Fruit fly (Drosophila melanogaster) whole organism, wandering third instar larva: ENCODE results near the gene CG6465.

Experiments
- Abd-B ChIP-seq: fragments of >200 bp; optimal IDR thresholded peaks from 2 replicates; lab custom pipeline; 2017; ENCODE audit warnings: missing biosample characterization, missing genetic modification characterization
- CG32264 ChIP-seq: fragments of 200-800 bp; sonication (Bioruptor generic); optimal IDR thresholded peaks from 2 replicates; lab custom pipeline; 2016; ENCODE audit warnings: missing biosample characterization, missing genetic modification characterization
- CG9705 ChIP-seq: fragments of 200-800 bp; sonication (Bioruptor generic); optimal IDR thresholded peaks from 2 replicates; lab custom pipeline; 2018; ENCODE audit warnings: missing biosample characterization, mild to moderate bottlenecking, missing genetic modification characterization
- CrebA ChIP-seq: fragments of 200-800 bp; sonication (Bioruptor generic); optimal IDR thresholded peaks from 2 replicates; lab custom pipeline; 2016; ENCODE audit warnings: missing biosample characterization, mild to moderate bottlenecking, missing genetic modification characterization, borderline replicate concordance
- Dfd ChIP-seq: fragments of >200 bp; optimal IDR thresholded peaks from 2 replicates; lab custom pipeline; 2017; ENCODE audit warnings: missing biosample characterization, missing genetic modification characterization
- Dif ChIP-seq: fragments of 200-275, 200-300 bp; sonication (Bioruptor generic); optimal IDR thresholded peaks from 2 replicates; lab custom pipeline; 2018; ENCODE audit warnings: missing biosample characterization, missing genetic modification characterization; ENCODE audit not compliant: partially characterized antibody
- GATAd ChIP-seq: sonication (Bioruptor generic); optimal IDR thresholded peaks from 2 replicates; lab custom pipeline; 2016; ENCODE audit warnings: missing biosample characterization, missing genetic modification characterization
- HLH106 ChIP-seq: fragments of 200-800 bp; optimal IDR thresholded peaks from 3 replicates; lab custom pipeline; 2019; ENCODE audit warnings: missing biosample characterization, mild to moderate bottlenecking, missing genetic modification characterization, moderate library complexity
- Hnf4 ChIP-seq: fragments of 200-800 bp; sonication (Bioruptor generic); optimal IDR thresholded peaks from 2 replicates; lab custom pipeline; 2016; ENCODE audit warnings: missing biosample characterization, mild to moderate bottlenecking, missing genetic modification characterization
- Hr78 ChIP-seq: fragments of >200 bp; optimal IDR thresholded peaks from 2 replicates; lab custom pipeline; 2017; ENCODE audit warnings: missing biosample characterization, missing genetic modification characterization
- Hr83 ChIP-seq: fragments of 200-300 bp; sonication (Bioruptor generic); optimal IDR thresholded peaks from 2 replicates; lab custom pipeline; 2016; ENCODE audit warnings: missing biosample characterization, mild to moderate bottlenecking, missing genetic modification characterization, moderate library complexity; ENCODE audit not compliant: poor library complexity, severe bottlenecking
- Jra ChIP-seq: sonication (Bioruptor generic); optimal IDR thresholded peaks from 2 replicates; lab custom pipeline; 2016; ENCODE audit warnings: missing biosample characterization, missing genetic modification characterization
- Mio ChIP-seq: sonication (Bioruptor generic); optimal IDR thresholded peaks from 2 replicates; lab custom pipeline; 2016; ENCODE audit warnings: missing biosample characterization, missing genetic modification characterization
- Myc ChIP-seq: fragments of >200 bp; optimal IDR thresholded peaks from 2 replicates; lab custom pipeline; 2017
- N ChIP-seq: fragments of >200 bp; optimal IDR thresholded peaks from 2 replicates; lab custom pipeline; 2018; ENCODE audit warnings: missing biosample characterization, missing external identifiers, missing genetic modification characterization
- OdsH ChIP-seq: fragments of 200-800 bp; sonication (Bioruptor generic); optimal IDR thresholded peaks from 2 replicates; lab custom pipeline; 2016; ENCODE audit warnings: missing biosample characterization, mild to moderate bottlenecking, missing genetic modification characterization
- Rel ChIP-seq, 2 experiments: fragments of 200-800 bp; sonication (Bioruptor generic) in 1 of 2; optimal IDR thresholded peaks; 2 replicates in 1 of 2; 3 replicates in 1 of 2; lab custom pipeline; 2016 to 2019; ENCODE audit warnings: mild to moderate bottlenecking in 2 of 2, missing biosample characterization in 2 of 2, missing genetic modification characterization in 2 of 2, moderate library complexity in 1 of 2
- Sp1 ChIP-seq: fragments of 200-800 bp; sonication (Bioruptor generic); optimal IDR thresholded peaks from 3 replicates; lab custom pipeline; 2019; ENCODE audit warnings: missing biosample characterization, mild to moderate bottlenecking, missing genetic modification characterization, moderate library complexity
- Vsx2 ChIP-seq: fragments of 200-300, 225-300 bp; sonication (Bioruptor generic); optimal IDR thresholded peaks from 2 replicates; lab custom pipeline; 2018; ENCODE audit warnings: missing biosample characterization, missing genetic modification characterization; ENCODE audit not compliant: partially characterized antibody
- br ChIP-seq: fragments of 200-800 bp; sonication (Bioruptor generic); optimal IDR thresholded peaks from 2 replicates; lab custom pipeline; 2016; ENCODE audit warnings: missing biosample characterization, missing genetic modification characterization
- brk ChIP-seq: fragments of 200-800 bp; sonication (Bioruptor generic); optimal IDR thresholded peaks from 2 replicates; lab custom pipeline; 2016; ENCODE audit warnings: missing biosample characterization, mild to moderate bottlenecking, missing genetic modification characterization
- dl ChIP-seq, 2 experiments: fragments of 175-275, 200-275 bp in 1 of 2; fragments of 200-275 bp in 1 of 2; sonication (Bioruptor generic); optimal IDR thresholded peaks; lab custom pipeline; 2018; ENCODE audit warnings: mild to moderate bottlenecking in 2 of 2, missing biosample characterization in 2 of 2, missing genetic modification characterization in 2 of 2, moderate library complexity in 2 of 2; ENCODE audit not compliant: partially characterized antibody in 2 of 2, insufficient read depth in 1 of 2
- dmrt93B ChIP-seq: fragments of 200-800 bp; sonication (Bioruptor generic); optimal IDR thresholded peaks from 2 replicates; lab custom pipeline; 2018; ENCODE audit warnings: missing biosample characterization, mild to moderate bottlenecking, missing genetic modification characterization
- dsf ChIP-seq: sonication (Bioruptor generic); optimal IDR thresholded peaks from 2 replicates; lab custom pipeline; 2016; ENCODE audit warnings: missing biosample characterization, missing genetic modification characterization, borderline replicate concordance
- ey ChIP-seq: fragments of 200-800 bp; sonication (Bioruptor generic); optimal IDR thresholded peaks from 2 replicates; lab custom pipeline; 2016; ENCODE audit warnings: missing biosample characterization, missing genetic modification characterization
- foxo ChIP-seq, 2 experiments: fragments of 200-800 bp; sonication (Bioruptor generic); optimal IDR thresholded peaks; 2 replicates in 1 of 2; 3 replicates in 1 of 2; lab custom pipeline; 2016 to 2017; ENCODE audit warnings: missing biosample characterization in 2 of 2, missing genetic modification characterization in 2 of 2
- fru ChIP-seq: fragments of 200-800 bp; sonication (Bioruptor generic); optimal IDR thresholded peaks from 3 replicates; lab custom pipeline; 2016; ENCODE audit warnings: missing biosample characterization, mild to moderate bottlenecking, missing genetic modification characterization
- h ChIP-seq: fragments of 200-800 bp; sonication (Bioruptor generic); optimal IDR thresholded peaks from 3 replicates; lab custom pipeline; 2016; ENCODE audit warnings: missing biosample characterization, mild to moderate bottlenecking, missing genetic modification characterization
- jim ChIP-seq: fragments of 175-275, 200-325 bp; sonication (Bioruptor generic); optimal IDR thresholded peaks from 2 replicates; lab custom pipeline; 2016; ENCODE audit warnings: missing biosample characterization, mild to moderate bottlenecking, missing genetic modification characterization
- lola ChIP-seq: fragments of >200 bp; optimal IDR thresholded peaks from 2 replicates; lab custom pipeline; 2017; ENCODE audit warnings: missing biosample characterization, missing genetic modification characterization
- pan ChIP-seq: fragments of >200 bp; optimal IDR thresholded peaks from 2 replicates; lab custom pipeline; 2017
- psq ChIP-seq: fragments of 200-800 bp; sonication (Bioruptor generic); optimal IDR thresholded peaks from 3 replicates; lab custom pipeline; 2017; ENCODE audit warnings: missing biosample characterization, mild to moderate bottlenecking, missing genetic modification characterization, moderate library complexity
- rgr ChIP-seq: fragments of 200-800 bp; sonication (Bioruptor generic); optimal IDR thresholded peaks from 3 replicates; lab custom pipeline; 2016; ENCODE audit warnings: missing biosample characterization, mild to moderate bottlenecking, missing genetic modification characterization
- sage ChIP-seq: fragments of 200-800 bp; sonication (Bioruptor generic); optimal IDR thresholded peaks from 2 replicates; lab custom pipeline; 2016; ENCODE audit warnings: missing biosample characterization, mild to moderate bottlenecking, missing genetic modification characterization
- sv ChIP-seq: fragments of 200-800 bp; sonication (Bioruptor generic); optimal IDR thresholded peaks from 3 replicates; lab custom pipeline; 2016; ENCODE audit warnings: missing biosample characterization, missing genetic modification characterization
- tai ChIP-seq: sonication (Bioruptor generic); optimal IDR thresholded peaks from 2 replicates; lab custom pipeline; 2016; ENCODE audit warnings: missing biosample characterization, missing genetic modification characterization
- usp ChIP-seq: fragments of >200 bp; optimal IDR thresholded peaks from 2 replicates; lab custom pipeline; 2017; ENCODE audit warnings: missing biosample characterization, missing genetic modification characterization
- woc ChIP-seq: sonication (Bioruptor generic); optimal IDR thresholded peaks from 2 replicates; lab custom pipeline; 2016; ENCODE audit warnings: missing biosample characterization, mild to moderate bottlenecking, missing genetic modification characterization

The CG6465 gene

dm6 chr3R:10631807-10632206 is 45.2 kb downstream of the CG6465 start:
- TF ChIP-seq dl (GFP tag; optimal IDR thresholded peaks at IDR 0.05; lab: Kevin White, UChicago; ENCODE audit: insufficient read depth in 1 of 2, partially characterized antibody in 2 of 2) (no peak), pan (lab: Kevin White, UChicago) (no peak), ey (GFP tag; lab: Kevin White, UChicago) (peak; percentile 50), CrebA (no peak), HLH106 (tag; lab: Kevin White, UChicago) (peak; percentile 53), lola (GFP tag; lab: Kevin White, UChicago) (no peak), sv (no peak), Sp1 (GFP tag; lab: Kevin White, UChicago) (peak; percentile 22), Hnf4 (GFP tag; lab: Kevin White, UChicago) (peak; percentile 14), Dif (GFP tag; lab: Kevin White, UChicago) (no peak), br (peak; percentile 34), dsf (GFP tag; lab: Kevin White, UChicago) (no peak), GATAd (GFP tag; lab: Kevin White, UChicago) (no peak), Jra (no peak), OdsH (GFP tag; lab: Kevin White, UChicago) (peak; percentile 50), tai (GFP tag; lab: Kevin White, UChicago) (no peak), CG9705 (no peak), Rel (GFP tag; optimal IDR thresholded peaks at IDR 0.05; lab: Kevin White, UChicago) (no peak), Rel (tag; optimal IDR thresholded peaks at IDR 0.05; lab: Kevin White, UChicago) (peak; percentile 2), Hr83 (GFP tag; lab: Kevin White, UChicago) (no peak), fru (GFP tag; lab: Kevin White, UChicago) (peak; percentile 61), Mio (GFP tag; lab: Kevin White, UChicago) (no peak), jim (GFP tag; lab: Kevin White, UChicago) (no peak), sage (GFP tag; lab: Kevin White, UChicago) (no peak), Vsx2 (GFP tag; lab: Kevin White, UChicago) (no peak), foxo (GFP tag; optimal IDR thresholded peaks at IDR 0.05; lab: Kevin White, UChicago) (peak in 1 of 2 experiments; percentile 52), usp (GFP tag; lab: Kevin White, UChicago) (no peak), Dfd (GFP tag; lab: Kevin White, UChicago) (no peak), h (peak; percentile 54), Hr78 (GFP tag; lab: Kevin White, UChicago) (no peak), dmrt93B (GFP tag; lab: Kevin White, UChicago) (no peak), CG32264 (GFP tag; lab: Kevin White, UChicago) (no peak), Myc (lab: Kevin White, UChicago) (no peak), rgr (GFP tag; lab: Kevin White, UChicago) (peak; percentile 12), woc (GFP tag; lab: Kevin White, UChicago) (peak; percentile 47), Abd-B (GFP tag; lab: Kevin White, UChicago) (no peak), brk (GFP tag; lab: Kevin White, UChicago) (no peak), psq (GFP tag; lab: Kevin White, UChicago) (peak; percentile 32), N (GFP tag; lab: Kevin White, UChicago) (no peak)
- TF ChIP-seq, all 38 proteins: peak for 13

- no peak for TF ChIP-seq dmrt93B (GFP tag; lab: Kevin White, UChicago)
- no peak for TF ChIP-seq Jra
- peak; percentile 41 for TF ChIP-seq h
- no peak for TF ChIP-seq sv
- no peak for TF ChIP-seq CG9705
- TF ChIP-seq usp (GFP tag; lab: Kevin White, UChicago), result no peak
- TF ChIP-seq HLH106 (tag; lab: Kevin White, UChicago), result no peak
- no peak for TF ChIP-seq N (GFP tag; lab: Kevin White, UChicago)
- no peak for TF ChIP-seq lola (GFP tag; lab: Kevin White, UChicago)
- TF ChIP-seq jim (GFP tag; lab: Kevin White, UChicago), result no peak
- TF ChIP-seq Abd-B (GFP tag; lab: Kevin White, UChicago), result no peak
- TF ChIP-seq Hr83 (GFP tag; lab: Kevin White, UChicago), result no peak
- TF ChIP-seq ey (GFP tag; lab: Kevin White, UChicago), result no peak
- TF ChIP-seq Vsx2 (GFP tag; lab: Kevin White, UChicago), result no peak
- no peak for TF ChIP-seq psq (GFP tag; lab: Kevin White, UChicago)
- TF ChIP-seq Sp1 (GFP tag; lab: Kevin White, UChicago), result no peak
- peak; percentile 9 for TF ChIP-seq br
- no peak for TF ChIP-seq Mio (GFP tag; lab: Kevin White, UChicago)
- no peak for TF ChIP-seq CG32264 (GFP tag; lab: Kevin White, UChicago)
- peak; percentile 13 for TF ChIP-seq fru (GFP tag; lab: Kevin White, UChicago)
- no peak for TF ChIP-seq Rel (GFP tag; optimal IDR thresholded peaks at IDR 0.05; lab: Kevin White, UChicago)
- no peak for TF ChIP-seq Rel (tag; optimal IDR thresholded peaks at IDR 0.05; lab: Kevin White, UChicago)
- no peak for TF ChIP-seq GATAd (GFP tag; lab: Kevin White, UChicago)
- no peak for TF ChIP-seq tai (GFP tag; lab: Kevin White, UChicago)
- TF ChIP-seq Hnf4 (GFP tag; lab: Kevin White, UChicago), result peak; percentile 14
- no peak for TF ChIP-seq Hr78 (GFP tag; lab: Kevin White, UChicago)
- no peak for TF ChIP-seq Dif (GFP tag; lab: Kevin White, UChicago)
- TF ChIP-seq pan (lab: Kevin White, UChicago), result no peak
- TF ChIP-seq woc (GFP tag; lab: Kevin White, UChicago), result no peak
- TF ChIP-seq CrebA, result no peak
- peak in 1 of 2 experiments; percentile 32 for TF ChIP-seq foxo (GFP tag; optimal IDR thresholded peaks at IDR 0.05; lab: Kevin White, UChicago)
- TF ChIP-seq rgr (GFP tag; lab: Kevin White, UChicago), result peak; percentile 0
- TF ChIP-seq Myc (lab: Kevin White, UChicago), result no peak
- TF ChIP-seq sage (GFP tag; lab: Kevin White, UChicago), result no peak
- no peak for TF ChIP-seq Dfd (GFP tag; lab: Kevin White, UChicago)
- TF ChIP-seq OdsH (GFP tag; lab: Kevin White, UChicago), result no peak
- no peak for TF ChIP-seq dl (GFP tag; optimal IDR thresholded peaks at IDR 0.05; lab: Kevin White, UChicago; ENCODE audit: insufficient read depth in 1 of 2, partially characterized antibody in 2 of 2)
- no peak for TF ChIP-seq brk (GFP tag; lab: Kevin White, UChicago)
- no peak for TF ChIP-seq dsf (GFP tag; lab: Kevin White, UChicago)
Measured at dm6 chr3R:10629973-10630372, 47.1 kb downstream of the CG6465 start.
